Fruit fly (Drosophila melanogaster): Measurements from ENCODE around the gene CG34282.

Gene CG34282

dm6 chr3R:18741027-18741843 is 46.2 kb downstream of the CG34282 start (continued):
- TF ChIP-seq Ets21C (GFP tag; optimal IDR thresholded peaks at IDR 0.05) (peak; percentile 87), Blimp-1 (GFP tag; optimal IDR thresholded peaks at IDR 0.05) (peak; percentile 84), Sox14 (GFP tag; optimal IDR thresholded peaks at IDR 0.05) (peak; percentile 92), salr (GFP tag; optimal IDR thresholded peaks at IDR 0.05) (peak; percentile 65 to 87), CG3032 (tag; optimal IDR thresholded peaks at IDR 0.05) (peak; percentile 87), cyc (GFP tag; optimal IDR thresholded peaks at IDR 0.05) (peak; percentile 95), dac (GFP tag; optimal IDR thresholded peaks at IDR 0.05) (peak; percentile 74), CG1621 (tag; optimal IDR thresholded peaks at IDR 0.05) (peak; percentile 79), CG6808 (GFP tag; optimal IDR thresholded peaks at IDR 0.05) (peak; percentile 83)

- no peak for TF ChIP-seq lz (GFP tag; optimal IDR thresholded peaks at IDR 0.05)
- TF ChIP-seq fkh (GFP tag; optimal IDR thresholded peaks at IDR 0.05): no peak
- TF ChIP-seq CG11902 (GFP tag; optimal IDR thresholded peaks at IDR 0.05): no peak
- TF ChIP-seq fd59A (GFP tag; optimal IDR thresholded peaks at IDR 0.05): no peak
- peak; percentile 59 for TF ChIP-seq Eip78C (GFP tag)
- no peak for TF ChIP-seq CG7368 (GFP tag; optimal IDR thresholded peaks at IDR 0.05)
- TF ChIP-seq Sox14 (GFP tag; optimal IDR thresholded peaks at IDR 0.05): no peak
- no peak for TF ChIP-seq CG4318 (GFP tag; optimal IDR thresholded peaks at IDR 0.05)
- TF ChIP-seq Ets21C (GFP tag; optimal IDR thresholded peaks at IDR 0.05): no peak
- TF ChIP-seq svp (GFP tag): peak; percentile 18
- no peak for TF ChIP-seq CG3919 (GFP tag; optimal IDR thresholded peaks at IDR 0.05)
- TF ChIP-seq CG8319 (GFP tag; optimal IDR thresholded peaks at IDR 0.05): no peak
- TF ChIP-seq net (GFP tag; optimal IDR thresholded peaks at IDR 0.05): no peak
- TF ChIP-seq Eip75B (GFP tag; optimal IDR thresholded peaks at IDR 0.05): no peak
- TF ChIP-seq CG15336 (GFP tag; IDR thresholded peaks at IDR 0.05): no peak
Observed at dm6 chr3R:18741844-18742187, 46.8 kb downstream of the CG34282 start.

dm6 chr3R:18742358-18743269 is 47.6 kb downstream of the CG34282 start:
- TF ChIP-seq CG6163 (GFP tag; IDR thresholded peaks at IDR 0.05) (peak; percentile 46; the same call in 2 of the 3 replicates), eg (GFP tag; IDR thresholded peaks at IDR 0.05) (peak; percentile 46; the same call in 1 of the 3 replicates), Ets96B (tag; optimal IDR thresholded peaks at IDR 0.05) (no peak), salr (GFP tag; optimal IDR thresholded peaks at IDR 0.05) (no peak), pdm3 (GFP tag; optimal IDR thresholded peaks at IDR 0.05) (peak; percentile 62), dac (GFP tag; optimal IDR thresholded peaks at IDR 0.05) (no peak), Eip75B (GFP tag; optimal IDR thresholded peaks at IDR 0.05) (peak; percentile 52), CG6854 (GFP tag; optimal IDR thresholded peaks at IDR 0.05) (no peak), CG10631 (GFP tag; optimal IDR thresholded peaks at IDR 0.05) (peak; percentile 41), Lpt (GFP tag; optimal IDR thresholded peaks at IDR 0.05) (no peak), CG8632 (GFP tag; optimal IDR thresholded peaks at IDR 0.05) (no peak), fkh (GFP tag; optimal IDR thresholded peaks at IDR 0.05) (no peak), esn (GFP tag; optimal IDR thresholded peaks at IDR 0.05) (peak; percentile 65), CG8119 (GFP tag; IDR thresholded peaks at IDR 0.05) (no peak), net (GFP tag; optimal IDR thresholded peaks at IDR 0.05) (no peak), CG7368 (GFP tag; optimal IDR thresholded peaks at IDR 0.05) (no peak), Eip78C (GFP tag) (peak; percentile 75), CG11294 (GFP tag; IDR thresholded peaks at IDR 0.05) (no peak), CG6808 (GFP tag; optimal IDR thresholded peaks at IDR 0.05) (no peak), CG9139 (GFP tag; optimal IDR thresholded peaks at IDR 0.05) (no peak), achi (GFP tag; optimal IDR thresholded peaks at IDR 0.05) (peak; percentile 51), Hr39 (GFP tag; optimal IDR thresholded peaks at IDR 0.05) (peak; percentile 64), Blimp-1 (GFP tag; optimal IDR thresholded peaks at IDR 0.05) (no peak), Sox102F (GFP tag; optimal IDR thresholded peaks at IDR 0.05) (peak; percentile 65), svp (GFP tag) (peak; percentile 71), CG3032 (tag; optimal IDR thresholded peaks at IDR 0.05) (no peak), fd85E (GFP tag; optimal IDR thresholded peaks at IDR 0.05) (no peak), Gug (GFP tag; IDR thresholded peaks at IDR 0.05) (no peak), acj6 (GFP tag; optimal IDR thresholded peaks at IDR 0.05) (peak; percentile 46), CG4318 (GFP tag; optimal IDR thresholded peaks at IDR 0.05) (peak; percentile 39), ss (GFP tag; optimal IDR thresholded peaks at IDR 0.05) (no peak), spab (GFP tag; optimal IDR thresholded peaks at IDR 0.05) (no peak), dsx (GFP tag; optimal IDR thresholded peaks at IDR 0.05; ENCODE audit: poor library complexity, severe bottlenecking) (no peak)

All from whole organism, prepupa.